Worm (Caenorhabditis elegans): ENCODE results near the gene C06E1.1.

ce11 chrIII:8643639-8644038 lies 38.0 kb downstream of the C06E1.1 start, which contains the start of gene twk-7:
- TF ChIP-seq egl-44 (GFP tag; IDR thresholded peaks at IDR 0.05) (no peak), F49E8.2 (tag; optimal IDR thresholded peaks at IDR 0.05; ENCODE audit: insufficient read depth) (no peak), Y67H2A.10 (GFP tag; conservative IDR thresholded peaks at IDR 0.05) (no peak), nfya-1 (tag; optimal IDR thresholded peaks at IDR 0.05; ENCODE audit: borderline replicate concordance, insufficient read depth) (no peak), ztf-6 (GFP tag; IDR thresholded peaks at IDR 0.05) (no peak), snpc-4 (GFP tag; optimal IDR thresholded peaks at IDR 0.05) (no peak), snpc-4 (tag; optimal IDR thresholded peaks at IDR 0.05) (no peak), nhr-90 (tag; optimal IDR thresholded peaks at IDR 0.05) (no peak)
